Fruit fly (Drosophila melanogaster): ENCODE data around the gene dac.
A peak's percentile ranks its signal among the peaks of the same experiment; 100 is the strongest.

Gene dac

dm6 chr2L:16501366-16501765 is 15.6 kb upstream of the dac start:
- TF ChIP-seq CG15710 (tag; optimal IDR thresholded peaks at IDR 0.05) (no peak), CG32121 (GFP tag; IDR thresholded peaks at IDR 0.05) (peak; percentile 54), gl (tag; optimal IDR thresholded peaks at IDR 0.05) (no peak), Pif1B (GFP tag; optimal IDR thresholded peaks at IDR 0.05) (no peak), CG13204 (GFP tag; optimal IDR thresholded peaks at IDR 0.05) (no peak), CG14655 (GFP tag; optimal IDR thresholded peaks at IDR 0.05) (peak; percentile 28), CG10348 (GFP tag; IDR thresholded peaks at IDR 0.05) (no peak), CG17806 (tag; optimal IDR thresholded peaks at IDR 0.05) (no peak), D1 (tag; optimal IDR thresholded peaks at IDR 0.05) (no peak), CG34367 (tag; optimal IDR thresholded peaks at IDR 0.05) (no peak), Snoo (tag; optimal IDR thresholded peaks at IDR 0.05) (no peak), rn (GFP tag; IDR thresholded peaks at IDR 0.05) (no peak), CG8301 (tag; optimal IDR thresholded peaks at IDR 0.05) (peak; percentile 11), CG8159 (tag; optimal IDR thresholded peaks at IDR 0.05) (no peak), Ets98B (GFP tag; IDR thresholded peaks at IDR 0.05) (0 out of 2 replicates have a peak, but pooled peaks have one; percentile 18), EcR (GFP tag; optimal IDR thresholded peaks at IDR 0.05) (no peak), fd96Ca (GFP tag; IDR thresholded peaks at IDR 0.05) (peak; percentile 68; the same call in 2 of the 3 replicates), CG9948 (tag; optimal IDR thresholded peaks at IDR 0.05) (no peak), CG4496 (GFP tag; IDR thresholded peaks at IDR 0.05) (peak; percentile 51; the same call in 2 of the 3 replicates), Pif1A (GFP tag; optimal IDR thresholded peaks at IDR 0.05) (peak; percentile 40), CG12605 (GFP tag; IDR thresholded peaks at IDR 0.05) (0 out of 2 replicates have a peak, but pooled peaks have one; percentile 40)

dm6 chr2L:16500469-16500868 is 14.7 kb upstream of the dac start:
- TF ChIP-seq Ets98B (GFP tag; IDR thresholded peaks at IDR 0.05), result peak; percentile 91
- TF ChIP-seq CG8301 (tag; optimal IDR thresholded peaks at IDR 0.05), result peak; percentile 77
- TF ChIP-seq CG10348 (GFP tag; IDR thresholded peaks at IDR 0.05), result peak; percentile 78
- TF ChIP-seq CG15710 (tag; optimal IDR thresholded peaks at IDR 0.05), result peak; percentile 89
- TF ChIP-seq Snoo (tag; optimal IDR thresholded peaks at IDR 0.05), result peak; percentile 74
- TF ChIP-seq CG32121 (GFP tag; IDR thresholded peaks at IDR 0.05), result peak; percentile 92
- TF ChIP-seq CG14655 (GFP tag; optimal IDR thresholded peaks at IDR 0.05), result peak; percentile 78
- peak; percentile 66 for TF ChIP-seq gl (tag; optimal IDR thresholded peaks at IDR 0.05)
- TF ChIP-seq CG34367 (tag; optimal IDR thresholded peaks at IDR 0.05), result peak; percentile 79
- peak; percentile 20 for TF ChIP-seq EcR (GFP tag; optimal IDR thresholded peaks at IDR 0.05)
- TF ChIP-seq rn (GFP tag; IDR thresholded peaks at IDR 0.05), result peak; percentile 74; the same call in 1 of the 2 replicates
- peak; percentile 79 for TF ChIP-seq Pif1B (GFP tag; optimal IDR thresholded peaks at IDR 0.05)
- peak; percentile 81 for TF ChIP-seq CG9948 (tag; optimal IDR thresholded peaks at IDR 0.05)
- TF ChIP-seq CG8159 (tag; optimal IDR thresholded peaks at IDR 0.05), result peak; percentile 75
- TF ChIP-seq fd96Ca (GFP tag; IDR thresholded peaks at IDR 0.05), result peak; percentile 87
- TF ChIP-seq CG12605 (GFP tag; IDR thresholded peaks at IDR 0.05), result peak; percentile 92
- peak; percentile 66 for TF ChIP-seq CG17806 (tag; optimal IDR thresholded peaks at IDR 0.05)
- TF ChIP-seq Pif1A (GFP tag; optimal IDR thresholded peaks at IDR 0.05), result peak; percentile 86
- TF ChIP-seq CG13204 (GFP tag; optimal IDR thresholded peaks at IDR 0.05), result peak; percentile 73
- TF ChIP-seq D1 (tag; optimal IDR thresholded peaks at IDR 0.05), result peak; percentile 44
- TF ChIP-seq CG4496 (GFP tag; IDR thresholded peaks at IDR 0.05), result peak; percentile 92

dm6 chr2L:16499559-16499958 is 13.8 kb upstream of the dac start:
- TF ChIP-seq EcR (GFP tag; optimal IDR thresholded peaks at IDR 0.05) (no peak), rn (GFP tag; IDR thresholded peaks at IDR 0.05) (no peak), CG8301 (tag; optimal IDR thresholded peaks at IDR 0.05) (no peak), D1 (tag; optimal IDR thresholded peaks at IDR 0.05) (no peak), CG34367 (tag; optimal IDR thresholded peaks at IDR 0.05) (no peak), Pif1A (GFP tag; optimal IDR thresholded peaks at IDR 0.05) (no peak), fd96Ca (GFP tag; IDR thresholded peaks at IDR 0.05) (no peak), CG8159 (tag; optimal IDR thresholded peaks at IDR 0.05) (no peak), CG32121 (GFP tag; IDR thresholded peaks at IDR 0.05) (no peak), CG14655 (GFP tag; optimal IDR thresholded peaks at IDR 0.05) (no peak), CG13204 (GFP tag; optimal IDR thresholded peaks at IDR 0.05) (no peak), gl (tag; optimal IDR thresholded peaks at IDR 0.05) (no peak), Snoo (tag; optimal IDR thresholded peaks at IDR 0.05) (no peak), CG17806 (tag; optimal IDR thresholded peaks at IDR 0.05) (no peak), CG15710 (tag; optimal IDR thresholded peaks at IDR 0.05) (no peak), CG12605 (GFP tag; IDR thresholded peaks at IDR 0.05) (no peak), CG4496 (GFP tag; IDR thresholded peaks at IDR 0.05) (no peak), CG10348 (GFP tag; IDR thresholded peaks at IDR 0.05) (no peak), CG9948 (tag; optimal IDR thresholded peaks at IDR 0.05) (no peak), Ets98B (GFP tag; IDR thresholded peaks at IDR 0.05) (no peak)

dm6 chr2L:16498100-16498499 is 12.3 kb upstream of the dac start:
- TF ChIP-seq Pif1A (GFP tag; optimal IDR thresholded peaks at IDR 0.05) (no peak), CG8301 (tag; optimal IDR thresholded peaks at IDR 0.05) (peak; percentile 17), EcR (GFP tag; optimal IDR thresholded peaks at IDR 0.05) (no peak), CG17806 (tag; optimal IDR thresholded peaks at IDR 0.05) (no peak), fd96Ca (GFP tag; IDR thresholded peaks at IDR 0.05) (peak; percentile 17; the same call in 1 of the 3 replicates), Snoo (tag; optimal IDR thresholded peaks at IDR 0.05) (peak; percentile 9), CG13204 (GFP tag; optimal IDR thresholded peaks at IDR 0.05) (no peak), CG32121 (GFP tag; IDR thresholded peaks at IDR 0.05) (peak; percentile 77), CG14655 (GFP tag; optimal IDR thresholded peaks at IDR 0.05) (peak; percentile 46), CG8159 (tag; optimal IDR thresholded peaks at IDR 0.05) (peak; percentile 11), rn (GFP tag; IDR thresholded peaks at IDR 0.05) (0 out of 2 replicates have a peak, but pooled peaks have one; percentile 46), CG9948 (tag; optimal IDR thresholded peaks at IDR 0.05) (no peak), Pif1B (GFP tag; optimal IDR thresholded peaks at IDR 0.05) (no peak), CG12605 (GFP tag; IDR thresholded peaks at IDR 0.05) (0 out of 2 replicates have a peak, but pooled peaks have one; percentile 12), CG4496 (GFP tag; IDR thresholded peaks at IDR 0.05) (peak; percentile 62; the same call in 1 of the 3 replicates), CG10348 (GFP tag; IDR thresholded peaks at IDR 0.05) (no peak), D1 (tag; optimal IDR thresholded peaks at IDR 0.05) (no peak)

dm6 chr2L:16497196-16497595 is 11.4 kb upstream of the dac start:
- TF ChIP-seq CG17806 (tag; optimal IDR thresholded peaks at IDR 0.05) (no peak), CG8301 (tag; optimal IDR thresholded peaks at IDR 0.05) (peak; percentile 13), Ets98B (GFP tag; IDR thresholded peaks at IDR 0.05) (no peak), Snoo (tag; optimal IDR thresholded peaks at IDR 0.05) (no peak), CG32121 (GFP tag; IDR thresholded peaks at IDR 0.05) (peak; percentile 41), CG14655 (GFP tag; optimal IDR thresholded peaks at IDR 0.05) (peak; percentile 5)

Measured in whole organism, pupa.